1 fruit fly cellular context compared by ENCODE assay signal in genomic region chrX:12668723-12669122, dm6.
TF ChIP-seq lines count a peak whose summit lies in the region.

No protein-coding gene starts in this region.

TF ChIP-seq in whole organism, embryonic, 481 proteins besides CTCF, POLR2A, EP300 and RAD21 (continued from another document):
- TF ChIP-seq al (GFP tag; IDR thresholded peaks at IDR 0.05; lab: Robert Waterston, UW) (no peak), CG42726 (GFP tag; IDR thresholded peaks at IDR 0.05; lab: Robert Waterston, UW; ENCODE audit: partially characterized antibody) (no peak), CG2889 (GFP tag; IDR thresholded peaks at IDR 0.05; lab: Robert Waterston, UW) (no peak), ERR (GFP tag; optimal IDR thresholded peaks at IDR 0.05; lab: Kevin White, UChicago) (peak; percentile 94), sug (tag; optimal IDR thresholded peaks at IDR 0.05; lab: Kevin White, UChicago) (peak; percentile 85), Hmr (GFP tag; optimal IDR thresholded peaks at IDR 0.05; lab: Kevin White, UChicago) (peak; percentile 1), Hey (tag; optimal IDR thresholded peaks at IDR 0.05; lab: Kevin White, UChicago) (peak; percentile 2), cwo (GFP tag; optimal IDR thresholded peaks at IDR 0.05; lab: Kevin White, UChicago) (peak; percentile 66), Spps (tag; optimal IDR thresholded peaks at IDR 0.05; lab: Kevin White, UChicago) (no peak), Xbp1 (GFP tag; optimal IDR thresholded peaks at IDR 0.05; lab: Kevin White, UChicago) (no peak), Ets65A (GFP tag; lab: Kevin White, UChicago) (peak; percentile 38), CG12299 (tag; optimal IDR thresholded peaks at IDR 0.05; lab: Kevin White, UChicago) (no peak), slou (GFP tag; optimal IDR thresholded peaks at IDR 0.05; lab: Kevin White, UChicago) (no peak), B-H2 (GFP tag; optimal IDR thresholded peaks at IDR 0.05; lab: Kevin White, UChicago) (no peak), zen2 (GFP tag; IDR thresholded peaks at IDR 0.05; lab: Robert Waterston, UW; ENCODE audit: partially characterized antibody) (no peak), chinmo (GFP tag; IDR thresholded peaks at IDR 0.05; lab: Robert Waterston, UW; ENCODE audit: partially characterized antibody) (0 out of 4 replicates have a peak, but pooled peaks have one; percentile 54), sqz (GFP tag; optimal IDR thresholded peaks at IDR 0.05; lab: Kevin White, UChicago) (peak; percentile 60), CG2202 (tag; optimal IDR thresholded peaks at IDR 0.05; lab: Kevin White, UChicago) (no peak), disco-r (GFP tag; optimal IDR thresholded peaks at IDR 0.05; lab: Kevin White, UChicago) (no peak), cg (GFP tag; optimal IDR thresholded peaks at IDR 0.05; lab: Kevin White, UChicago) (peak; percentile 43), grn (GFP tag; optimal IDR thresholded peaks at IDR 0.05; lab: Kevin White, UChicago) (peak; percentile 80), rib (GFP tag; IDR thresholded peaks at IDR 0.05; lab: Robert Waterston, UW) (peak; percentile 33; the same call in 1 of the 2 replicates), CG1792 (GFP tag; optimal IDR thresholded peaks at IDR 0.05; lab: Kevin White, UChicago) (no peak), Deaf1 (tag; optimal IDR thresholded peaks at IDR 0.05; lab: Kevin White, UChicago) (peak; percentile 59), pros (GFP tag; optimal IDR thresholded peaks at IDR 0.05; lab: Kevin White, UChicago) (peak; percentile 20), sr (GFP tag; IDR thresholded peaks at IDR 0.05; lab: Robert Waterston, UW) (no peak), CG33557 (GFP tag; optimal IDR thresholded peaks at IDR 0.05; lab: Kevin White, UChicago) (no peak)
